Fruit fly (Drosophila melanogaster) whole organism, pupa: ENCODE measurements around the gene CG6125.

Experiments used
- CG10348 ChIP-seq: fragments of 200-800 bp; sonication (Bioruptor generic); IDR thresholded peaks from 2 replicates; pipeline ENCODE4 v1.3.6; 2022; ENCODE audit warnings: missing biosample characterization, missing genetic modification characterization
- CG12605 ChIP-seq: fragments of 200-800 bp; sonication (Bioruptor generic); IDR thresholded peaks from 2 replicates; pipeline ENCODE4 v1.3.6; 2022; ENCODE audit warnings: missing biosample characterization, missing genetic modification characterization
- CG13204 ChIP-seq: fragments of 200-800 bp; sonication (Bioruptor generic); optimal IDR thresholded peaks from 2 replicates; lab custom pipeline; 2018; ENCODE audit warnings: missing biosample characterization, mild to moderate bottlenecking, missing genetic modification characterization, moderate library complexity
- CG14655 ChIP-seq: fragments of 200-800 bp; sonication (Bioruptor generic); optimal IDR thresholded peaks from 3 replicates; lab custom pipeline; 2017; ENCODE audit warnings: mild to moderate bottlenecking, missing biosample characterization, missing genetic modification reagents, missing genetic modification characterization
- CG15710 ChIP-seq: fragments of 200-800 bp; sonication (Bioruptor generic); optimal IDR thresholded peaks from 2 replicates; lab custom pipeline; 2018; ENCODE audit warnings: missing biosample characterization, mild to moderate bottlenecking, missing genetic modification characterization, moderate library complexity
- CG17806 ChIP-seq: fragments of 200-800 bp; sonication (Bioruptor generic); optimal IDR thresholded peaks from 2 replicates; lab custom pipeline; 2018; ENCODE audit warnings: missing biosample characterization, mild to moderate bottlenecking, missing genetic modification characterization, moderate library complexity
- CG32121 ChIP-seq: fragments of 200-800 bp; sonication (Bioruptor generic); IDR thresholded peaks from 2 replicates; pipeline ENCODE4 v1.3.6; 2022; ENCODE audit warnings: missing biosample characterization, missing genetic modification characterization
- CG34367 ChIP-seq: fragments of 200-800 bp; sonication (Bioruptor generic); optimal IDR thresholded peaks from 2 replicates; lab custom pipeline; 2018; ENCODE audit warnings: missing biosample characterization, mild to moderate bottlenecking, missing genetic modification characterization
- CG4496 ChIP-seq: fragments of 200-800 bp; sonication (Bioruptor generic); IDR thresholded peaks from 3 replicates; pipeline ENCODE4 v1.3.6; 2022; ENCODE audit warnings: missing biosample characterization, missing genetic modification characterization
- CG8159 ChIP-seq: fragments of 200-800 bp; sonication (Bioruptor generic); optimal IDR thresholded peaks from 3 replicates; lab custom pipeline; 2018; ENCODE audit warnings: missing biosample characterization, mild to moderate bottlenecking, missing genetic modification characterization, moderate library complexity
- CG8301 ChIP-seq: fragments of 200-800 bp; sonication (Bioruptor generic); optimal IDR thresholded peaks from 2 replicates; lab custom pipeline; 2018; ENCODE audit warnings: missing biosample characterization, mild to moderate bottlenecking, missing genetic modification characterization
- CG9948 ChIP-seq: fragments of 200-800 bp; sonication (Bioruptor generic); optimal IDR thresholded peaks from 2 replicates; lab custom pipeline; 2018; ENCODE audit warnings: missing biosample characterization, mild to moderate bottlenecking, missing genetic modification characterization, moderate library complexity
- D1 ChIP-seq: fragments of 200-800 bp; sonication (Bioruptor generic); optimal IDR thresholded peaks from 2 replicates; lab custom pipeline; 2018; ENCODE audit warnings: missing biosample characterization, mild to moderate bottlenecking, missing genetic modification characterization, moderate library complexity
- EcR ChIP-seq: fragments of 200-800 bp; sonication (Bioruptor generic); optimal IDR thresholded peaks from 3 replicates; lab custom pipeline; 2019; ENCODE audit warnings: missing biosample characterization, missing genetic modification characterization, mild to moderate bottlenecking, moderate library complexity, missing genetic modification reagents
- Ets98B ChIP-seq: fragments of 200-800 bp; sonication (Bioruptor generic); IDR thresholded peaks from 2 replicates; pipeline ENCODE4 v1.3.6; 2022; ENCODE audit warnings: missing biosample characterization, missing genetic modification characterization
- Pif1A ChIP-seq: fragments of 200-800 bp; sonication (Bioruptor generic); optimal IDR thresholded peaks from 3 replicates; lab custom pipeline; 2016; ENCODE audit warnings: missing biosample characterization, missing genetic modification characterization
- Pif1B ChIP-seq: fragments of 200-800 bp; sonication (Bioruptor generic); optimal IDR thresholded peaks from 3 replicates; lab custom pipeline; 2016; ENCODE audit warnings: missing biosample characterization, missing genetic modification characterization
- Snoo ChIP-seq: fragments of 200-800 bp; sonication (Bioruptor generic); optimal IDR thresholded peaks from 3 replicates; lab custom pipeline; 2017; ENCODE audit warnings: missing biosample characterization, mild to moderate bottlenecking, missing genetic modification characterization, inconsistent platforms
- fd96Ca ChIP-seq: fragments of 200-800 bp; sonication (Bioruptor generic); IDR thresholded peaks from 3 replicates; pipeline ENCODE4 v1.3.6; 2022; ENCODE audit warnings: missing biosample characterization, missing genetic modification characterization
- gl ChIP-seq: fragments of 200-800 bp; sonication (Bioruptor generic); optimal IDR thresholded peaks from 2 replicates; lab custom pipeline; 2018; ENCODE audit warnings: missing biosample characterization, mild to moderate bottlenecking, missing genetic modification characterization
- rn ChIP-seq: fragments of 200-800 bp; sonication (Bioruptor generic); IDR thresholded peaks from 2 replicates; pipeline ENCODE4 v1.3.6; 2022; ENCODE audit warnings: missing biosample characterization, missing genetic modification characterization

CG6125 gene

DNA sequence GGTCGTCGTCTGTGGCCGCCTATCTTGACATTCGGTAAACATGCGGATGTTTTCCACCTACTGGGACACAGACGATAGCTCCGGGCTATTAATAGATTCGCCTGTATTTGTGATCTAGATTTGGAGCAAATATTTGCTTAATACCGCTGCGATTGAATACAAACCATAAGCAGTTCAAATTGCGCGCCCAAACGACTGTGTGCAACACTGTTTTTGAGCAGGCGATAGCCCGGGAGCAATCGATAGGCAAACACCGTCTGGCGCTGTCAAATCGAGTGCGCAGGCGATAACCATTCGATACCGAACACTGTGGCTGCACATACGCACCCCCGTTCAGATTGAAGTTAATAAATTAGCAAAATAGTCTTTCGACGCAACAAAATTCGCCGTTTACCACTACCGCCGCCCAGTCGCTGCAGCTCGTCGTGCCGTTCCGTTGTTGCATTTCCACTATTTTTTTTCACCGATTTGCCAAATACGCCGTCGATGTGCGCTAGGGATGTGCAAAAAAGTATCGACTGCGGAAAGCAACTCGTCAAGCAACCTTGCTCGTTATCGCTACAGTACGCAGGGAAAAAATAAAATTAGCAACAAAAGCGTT is 1.4 kb upstream of the CG6125 start, which contains the start of gene Atx2:
Atx2 (plus strand) TSS at position 293 of the 601 bp plus-strand sequence.
- TF ChIP-seq Snoo (tag; lab: Kevin White, UChicago) (no peak), Pif1A (no peak), CG17806 (tag; lab: Kevin White, UChicago) (no peak), D1 (tag; lab: Kevin White, UChicago) (no peak), fd96Ca (GFP tag; lab: Robert Waterston, UW) (peak; percentile 23; the same call in 1 of the 3 replicates)

DNA sequence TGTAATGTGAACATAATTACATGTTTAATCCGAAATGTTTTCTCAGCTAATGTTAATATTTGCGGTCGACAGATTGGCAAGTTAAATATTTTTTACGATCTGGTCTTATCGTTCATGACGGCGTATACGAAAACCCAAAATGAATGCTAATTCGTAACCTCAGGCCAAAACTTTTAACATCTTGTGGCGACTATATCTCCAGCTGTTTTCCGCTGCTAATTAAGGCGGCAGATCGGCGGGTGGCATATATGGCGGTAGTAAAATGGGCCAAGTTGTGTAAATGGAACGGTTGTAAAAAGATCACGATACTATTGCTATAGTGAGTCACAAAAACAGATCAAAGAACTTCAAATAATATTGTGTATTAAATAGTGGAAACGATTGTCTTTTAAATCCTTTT is 477 bp downstream of the CG6125 start:
- no peak for TF ChIP-seq rn (GFP tag; lab: Robert Waterston, UW)
- no peak for TF ChIP-seq CG8159
- TF ChIP-seq CG13204 (GFP tag; lab: Kevin White, UChicago): no peak

DNA sequence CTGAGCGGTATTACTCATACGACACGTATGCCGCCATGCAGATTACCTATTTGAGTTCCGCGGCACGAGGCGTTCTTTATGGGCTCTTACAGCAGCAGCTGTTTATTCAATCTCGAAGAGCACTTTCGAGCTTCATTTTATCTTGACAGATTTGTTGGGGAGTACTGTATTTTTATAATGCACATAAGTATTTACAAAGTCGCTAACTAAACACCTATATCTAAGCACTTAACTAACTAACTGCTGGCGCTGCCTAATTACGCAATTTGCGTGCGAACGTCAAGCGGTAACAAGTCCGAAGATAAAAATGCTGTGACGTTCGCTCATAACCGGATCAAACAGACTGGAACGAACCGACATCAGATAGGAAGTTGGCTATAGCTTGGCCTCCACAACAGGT is 4.2 kb downstream of the CG6125 start:
- TF ChIP-seq CG8301: no peak
- TF ChIP-seq CG13204 (GFP tag; lab: Kevin White, UChicago): no peak
- TF ChIP-seq D1 (tag; lab: Kevin White, UChicago): no peak
- TF ChIP-seq CG9948: no peak
- no peak for TF ChIP-seq CG10348 (GFP tag; lab: Robert Waterston, UW)
- no peak for TF ChIP-seq CG32121 (GFP tag; lab: Robert Waterston, UW)
- TF ChIP-seq CG15710 (tag; lab: Kevin White, UChicago): no peak
- no peak for TF ChIP-seq CG34367 (tag; lab: Kevin White, UChicago)
- no peak for TF ChIP-seq CG4496
- no peak for TF ChIP-seq CG12605 (GFP tag; lab: Robert Waterston, UW)
- no peak for TF ChIP-seq Pif1B
- TF ChIP-seq Ets98B (GFP tag; lab: Robert Waterston, UW): no peak

DNA sequence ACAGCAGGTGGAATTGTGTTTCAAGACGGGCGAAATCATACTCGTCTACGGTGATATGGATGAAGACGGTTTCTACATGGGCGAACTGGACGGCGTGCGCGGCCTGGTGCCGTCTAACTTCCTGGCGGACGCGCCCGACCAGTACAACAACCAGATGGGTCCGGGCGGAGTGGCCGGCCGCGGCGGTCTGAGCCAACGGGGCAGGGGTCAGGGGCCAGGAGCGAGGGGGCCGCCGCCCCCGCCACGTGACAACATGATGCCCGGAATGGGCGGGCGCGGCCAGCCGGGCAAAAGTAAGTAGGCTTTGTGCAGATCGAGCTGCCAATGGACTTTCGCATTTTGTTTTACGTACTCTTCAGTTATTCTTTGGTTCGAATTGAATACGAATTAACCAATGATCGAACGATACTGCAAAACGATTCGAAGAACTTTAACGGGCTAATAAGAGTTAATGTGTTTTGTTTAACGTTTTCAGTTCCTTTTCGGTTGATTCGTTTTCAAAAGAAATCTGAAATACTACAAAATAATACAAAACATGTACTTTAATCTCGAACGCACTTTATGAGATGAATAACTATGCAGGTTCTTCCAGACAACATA is 13.6 kb downstream of the CG6125 start:
- no peak for TF ChIP-seq CG34367 (tag; lab: Kevin White, UChicago)
- no peak for TF ChIP-seq Ets98B (GFP tag; lab: Robert Waterston, UW)
- no peak for TF ChIP-seq Pif1A
- TF ChIP-seq rn (GFP tag; lab: Robert Waterston, UW): no peak
- TF ChIP-seq CG9948: no peak
- no peak for TF ChIP-seq CG12605 (GFP tag; lab: Robert Waterston, UW)
- TF ChIP-seq CG17806 (tag; lab: Kevin White, UChicago): no peak
- no peak for TF ChIP-seq CG10348 (GFP tag; lab: Robert Waterston, UW)
- no peak for TF ChIP-seq EcR (GFP tag; lab: Kevin White, UChicago)
- TF ChIP-seq Snoo (tag; lab: Kevin White, UChicago): no peak

DNA sequence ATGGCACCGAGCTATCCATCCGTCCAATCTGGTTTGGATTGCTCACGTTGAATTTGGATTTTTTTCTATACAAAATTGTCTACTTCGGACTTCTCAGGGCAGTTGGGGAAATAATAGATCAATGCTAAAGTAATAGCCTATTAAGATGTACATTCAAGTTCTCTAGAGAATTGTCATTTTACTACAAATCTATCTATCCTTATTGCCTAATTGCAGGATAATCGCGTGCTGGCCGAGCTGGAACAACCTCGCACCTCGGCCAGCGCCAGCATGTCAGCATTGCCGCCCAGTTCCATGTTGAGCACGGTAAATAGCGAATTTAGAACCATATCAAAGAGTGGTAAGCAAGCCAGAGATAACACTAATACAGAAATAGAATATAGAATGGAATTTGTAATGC is 24.0 kb downstream of the CG6125 start, which contains the start of gene h-cup:
h-cup (minus strand) TSS at position 101 of the 400 bp plus-strand sequence.
- TF ChIP-seq Pif1B (no peak), CG12605 (GFP tag; lab: Robert Waterston, UW) (no peak), EcR (GFP tag; lab: Kevin White, UChicago) (no peak), CG34367 (tag; lab: Kevin White, UChicago) (no peak), CG14655 (no peak), fd96Ca (GFP tag; lab: Robert Waterston, UW) (no peak), Pif1A (no peak), CG32121 (GFP tag; lab: Robert Waterston, UW) (no peak), CG17806 (tag; lab: Kevin White, UChicago) (no peak), CG4496 (no peak), rn (GFP tag; lab: Robert Waterston, UW) (no peak), CG13204 (GFP tag; lab: Kevin White, UChicago) (no peak), CG9948 (no peak), gl (tag; lab: Kevin White, UChicago) (no peak), Snoo (tag; lab: Kevin White, UChicago) (no peak), CG8301 (no peak), CG10348 (GFP tag; lab: Robert Waterston, UW) (no peak), CG8159 (no peak), D1 (tag; lab: Kevin White, UChicago) (no peak), Ets98B (GFP tag; lab: Robert Waterston, UW) (no peak)
- TF ChIP-seq, all 21 proteins: peak for 0

DNA sequence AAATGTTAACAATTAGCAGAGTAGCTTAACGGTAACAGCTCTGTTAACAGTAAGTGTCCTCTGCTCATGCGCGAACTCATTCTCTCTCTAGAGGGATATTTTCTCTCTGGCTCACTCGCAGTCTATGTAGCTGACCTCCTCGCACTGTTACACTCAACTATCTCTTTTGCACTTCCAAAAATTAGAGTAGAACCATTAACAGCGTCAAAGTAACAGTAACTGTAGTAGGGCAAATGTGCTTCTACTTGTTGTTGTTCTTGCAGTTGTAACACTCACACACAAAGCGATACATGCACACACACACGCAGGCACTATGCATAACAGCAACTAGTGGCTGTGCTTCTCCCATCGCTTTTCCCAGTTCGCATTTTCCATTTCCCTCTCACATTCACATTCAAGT is 27.8 kb downstream of the CG6125 start:
- TF ChIP-seq rn (GFP tag; lab: Robert Waterston, UW): no peak
- peak; percentile 74 for TF ChIP-seq CG12605 (GFP tag; lab: Robert Waterston, UW)
- TF ChIP-seq, all 21 proteins: peak for 1

DNA sequence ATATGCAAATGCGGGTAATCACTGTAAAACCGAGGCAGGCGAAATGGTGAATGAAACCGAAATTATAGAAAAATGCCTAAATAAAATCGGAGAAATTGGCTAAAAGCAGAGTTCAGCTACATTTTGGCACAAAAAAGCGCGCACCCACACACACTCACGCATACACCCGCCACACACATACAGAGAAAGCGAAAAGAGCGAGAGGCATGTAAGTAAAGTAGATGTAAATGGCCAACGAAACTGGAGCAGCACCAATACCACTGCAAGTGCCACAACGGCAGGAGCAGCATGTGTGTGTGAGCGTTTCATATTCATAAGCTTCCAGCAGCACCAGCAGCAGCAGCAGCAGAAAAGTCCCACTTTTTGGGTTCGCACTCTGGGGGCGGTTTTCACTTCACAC is 31.4 kb downstream of the CG6125 start:
- TF ChIP-seq CG8301 (no peak), CG13204 (GFP tag; lab: Kevin White, UChicago) (no peak), D1 (tag; lab: Kevin White, UChicago) (no peak), CG15710 (tag; lab: Kevin White, UChicago) (no peak), rn (GFP tag; lab: Robert Waterston, UW) (no peak), CG10348 (GFP tag; lab: Robert Waterston, UW) (no peak), Snoo (tag; lab: Kevin White, UChicago) (no peak), CG12605 (GFP tag; lab: Robert Waterston, UW) (no peak), CG4496 (no peak), CG32121 (GFP tag; lab: Robert Waterston, UW) (no peak), CG9948 (no peak), CG14655 (no peak), fd96Ca (GFP tag; lab: Robert Waterston, UW) (no peak), CG17806 (tag; lab: Kevin White, UChicago) (no peak)
- TF ChIP-seq, all 21 proteins: peak for 0
